Worm (Caenorhabditis elegans): Measurements from ENCODE around the gene maph-1.3.

DNA sequence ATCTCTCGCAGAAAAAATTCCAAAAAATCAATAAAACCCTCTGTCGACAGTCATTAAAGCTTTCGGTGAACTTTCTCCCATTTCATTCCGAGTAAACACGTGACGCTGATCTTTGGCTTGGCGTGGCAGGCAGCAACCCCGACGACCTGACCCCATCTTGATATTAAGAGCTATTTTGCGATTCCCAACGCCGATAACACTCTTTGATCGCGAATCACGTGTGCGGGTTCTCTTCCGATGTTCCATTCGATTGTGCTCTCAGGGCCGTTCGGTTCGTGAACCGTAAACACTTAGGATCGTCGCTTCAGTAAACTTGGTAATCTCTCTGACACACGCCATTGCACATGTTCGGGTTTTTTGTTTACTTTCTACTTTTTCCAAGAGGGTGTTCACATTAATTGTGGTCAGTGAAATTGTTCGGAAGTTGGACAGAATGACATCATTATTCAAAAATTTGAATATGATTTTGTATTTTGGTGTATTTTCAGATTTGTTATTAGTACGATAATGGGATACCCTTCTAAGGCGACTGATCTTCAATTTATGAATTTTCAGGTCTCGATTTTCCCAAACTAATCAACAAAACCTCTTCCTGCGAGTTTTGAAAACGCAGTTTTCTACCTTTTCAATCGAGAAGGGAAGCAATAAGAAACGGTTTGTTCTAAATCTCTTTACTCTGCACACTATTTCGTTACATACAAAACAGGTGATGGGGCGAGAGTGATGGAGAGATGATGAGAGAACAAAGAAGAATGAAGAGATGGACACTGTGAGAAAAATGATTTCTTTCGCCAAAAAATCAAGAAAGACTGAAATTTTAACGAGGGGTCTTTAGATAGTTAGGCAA, 47.3 kb upstream of the maph-1.3 start:
- TF ChIP-seq M03D4.4 (tag; optimal IDR thresholded peaks at IDR 0.05) (no peak), nhr-237 (tag; optimal IDR thresholded peaks at IDR 0.05) (no peak), mab-5 (tag; optimal IDR thresholded peaks at IDR 0.05) (no peak), unc-62 (GFP tag; optimal IDR thresholded peaks at IDR 0.05) (no peak), lin-13 (tag; optimal IDR thresholded peaks at IDR 0.05) (no peak), pha-4 (tag; optimal IDR thresholded peaks at IDR 0.05) (no peak)

All from whole organism, mixed stage, embryonic.